Fruit fly (Drosophila melanogaster) whole organism, adult: ENCODE measurements around the gene CG13678.
"Not testable (repeated sequence)": the region's sequence is repeated elsewhere in the genome, so short reads cannot be mapped to it uniquely, and the experiment has no call there.

Experiments
- CG11617 ChIP-seq: fragments of 200-800 bp; sonication (Bioruptor generic); optimal IDR thresholded peaks from 2 replicates; lab custom pipeline; 2017; ENCODE audit warnings: mild to moderate bottlenecking, missing biosample characterization, missing genetic modification reagents, missing genetic modification characterization
- CG12768 ChIP-seq: fragments of 200-800 bp; sonication (Bioruptor generic); optimal IDR thresholded peaks from 2 replicates; lab custom pipeline; 2017; ENCODE audit warnings: missing biosample characterization, missing genetic modification characterization, mild to moderate bottlenecking, moderate library complexity, missing genetic modification reagents
- CG14711 ChIP-seq: fragments of 200-800 bp; sonication (Bioruptor generic); optimal IDR thresholded peaks from 2 replicates; lab custom pipeline; 2018; ENCODE audit warnings: missing biosample characterization, mild to moderate bottlenecking, missing genetic modification characterization, moderate library complexity
- CG1620 ChIP-seq: fragments of 200-800 bp; sonication (Bioruptor generic); optimal IDR thresholded peaks from 2 replicates; lab custom pipeline; 2016; ENCODE audit warnings: missing biosample characterization, missing genetic modification characterization
- CG33017 ChIP-seq: fragments of 200-800 bp; sonication (Bioruptor generic); optimal IDR thresholded peaks from 2 replicates; lab custom pipeline; 2018; ENCODE audit warnings: missing biosample characterization, mild to moderate bottlenecking, missing genetic modification characterization, moderate library complexity
- CG5204 ChIP-seq: fragments of 200-800 bp; sonication (Bioruptor generic); optimal IDR thresholded peaks from 2 replicates; lab custom pipeline; 2016; ENCODE audit warnings: missing biosample characterization, missing genetic modification characterization
- CG7045 ChIP-seq: fragments of 200-800 bp; sonication (Bioruptor generic); optimal IDR thresholded peaks from 2 replicates; lab custom pipeline; 2017; ENCODE audit warnings: missing biosample characterization, mild to moderate bottlenecking, missing genetic modification characterization
- CG7101 ChIP-seq: fragments of 200-800 bp; sonication (Bioruptor generic); optimal IDR thresholded peaks from 2 replicates; lab custom pipeline; 2018; ENCODE audit warnings: missing biosample characterization, mild to moderate bottlenecking, missing genetic modification characterization, moderate library complexity
- Clk ChIP-seq: fragments of 200-800 bp; sonication (Bioruptor generic); optimal IDR thresholded peaks from 2 replicates; lab custom pipeline; 2017; ENCODE audit warnings: missing biosample characterization, missing genetic modification characterization
- Crg-1 ChIP-seq: fragments of 200-800 bp; sonication (Bioruptor generic); optimal IDR thresholded peaks from 2 replicates; lab custom pipeline; 2016; ENCODE audit warnings: missing biosample characterization, missing genetic modification characterization
- Hr96 ChIP-seq: fragments of 200-800 bp; sonication (Bioruptor generic); optimal IDR thresholded peaks from 2 replicates; lab custom pipeline; 2016; ENCODE audit warnings: missing biosample characterization, missing genetic modification characterization
- Mnt ChIP-seq: fragments of 200-800 bp; sonication (Bioruptor generic); optimal IDR thresholded peaks from 2 replicates; lab custom pipeline; 2016; ENCODE audit warnings: missing biosample characterization, mild to moderate bottlenecking, missing genetic modification characterization
- bab1 ChIP-seq: fragments of 200-800 bp; sonication (Bioruptor generic); optimal IDR thresholded peaks from 3 replicates; lab custom pipeline; 2019; ENCODE audit warnings: missing biosample characterization, mild to moderate bottlenecking, missing genetic modification characterization, moderate library complexity
- cic ChIP-seq: fragments of 200-800 bp; sonication (Bioruptor generic); optimal IDR thresholded peaks from 2 replicates; lab custom pipeline; 2017; ENCODE audit warnings: missing biosample characterization, mild to moderate bottlenecking, missing genetic modification characterization, moderate library complexity
- cnc ChIP-seq, 2 experiments: fragments of >200 bp; optimal IDR thresholded peaks; 2 replicates each; lab custom pipeline; 2017
- kay ChIP-seq: fragments of 200-800 bp; sonication (Bioruptor generic); peaks from one replicate; lab custom pipeline; 2016; ENCODE audit warnings: missing biosample characterization, missing genetic modification characterization, borderline replicate concordance
- ovo ChIP-seq: fragments of 200-800 bp; sonication (Bioruptor generic); optimal IDR thresholded peaks from 2 replicates; lab custom pipeline; 2016; ENCODE audit warnings: missing biosample characterization, missing genetic modification characterization
- pad ChIP-seq: fragments of 200-800 bp; sonication (Bioruptor generic); optimal IDR thresholded peaks from 3 replicates; lab custom pipeline; 2017; ENCODE audit warnings: missing biosample characterization, missing genetic modification characterization, mild to moderate bottlenecking, moderate library complexity, missing genetic modification reagents
- tj ChIP-seq: fragments of 200-800 bp; sonication (Bioruptor generic); optimal IDR thresholded peaks from 3 replicates; lab custom pipeline; 2017; ENCODE audit warnings: missing biosample characterization, mild to moderate bottlenecking, missing genetic modification characterization, moderate library complexity
- toe ChIP-seq: fragments of 200-800 bp; sonication (Bioruptor generic); optimal IDR thresholded peaks from 2 replicates; lab custom pipeline; 2016; ENCODE audit warnings: missing biosample characterization, missing genetic modification characterization

Gene CG13678

dm6 chr3L:8218883-8219282, 3.1 kb upstream of the CG13678 start, which contains the start of gene CG13674:
TSS of gene CG13674 (minus strand) at chr3L:8218983.
- TF ChIP-seq CG7045 (no peak), CG12768 (GFP tag; lab: Kevin White, UChicago) (no peak), Mnt (GFP tag; lab: Kevin White, UChicago) (no peak), tj (GFP tag; lab: Kevin White, UChicago) (no peak), Crg-1 (GFP tag; lab: Kevin White, UChicago) (no peak), CG5204 (no peak), CG7101 (tag; lab: Kevin White, UChicago) (no peak), CG33017 (tag; lab: Kevin White, UChicago) (no peak), bab1 (no peak), Clk (no peak), CG11617 (GFP tag; lab: Kevin White, UChicago) (no peak), CG14711 (tag; lab: Kevin White, UChicago) (no peak), Hr96 (GFP tag; lab: Kevin White, UChicago) (no peak)

dm6 chr3L:8219687-8220086, 2.3 kb upstream of the CG13678 start:
- TF ChIP-seq CG5204 (no peak), CG1620 (GFP tag; lab: Kevin White, UChicago) (no peak)

- TF ChIP-seq toe (GFP tag; lab: Kevin White, UChicago) (no peak), cic (GFP tag; lab: Kevin White, UChicago) (no peak), kay (no peak), ovo (no peak), CG7101 (tag; lab: Kevin White, UChicago) (no peak), CG33017 (tag; lab: Kevin White, UChicago) (no peak), Crg-1 (GFP tag; lab: Kevin White, UChicago) (no peak), CG5204 (no peak), CG11617 (GFP tag; lab: Kevin White, UChicago) (no peak), Mnt (GFP tag; lab: Kevin White, UChicago) (no peak), CG1620 (GFP tag; lab: Kevin White, UChicago) (no peak), cnc (optimal IDR thresholded peaks at IDR 0.05; lab: Kevin White, UChicago) (no peak), CG12768 (GFP tag; lab: Kevin White, UChicago) (no peak), CG7045 (no peak), pad (GFP tag; lab: Kevin White, UChicago) (no peak)
Observed at dm6 chr3L:8228924-8229323, 7.0 kb downstream of the CG13678 start, which contains the start of gene eIF4E3. TSS of gene eIF4E3 (plus strand) at chr3L:8229224.

- not testable (repeated sequence) for TF ChIP-seq CG7045; CG14711 (tag; lab: Kevin White, UChicago); ovo
Observed at dm6 chr3L:8238347-8238746, 16.4 kb downstream of the CG13678 start, which contains the start of gene Dscam4. TSS of gene Dscam4 (plus strand) at chr3L:8238647.

- TF ChIP-seq CG7045 (no peak), CG5204 (no peak), CG33017 (tag; lab: Kevin White, UChicago) (no peak), Mnt (GFP tag; lab: Kevin White, UChicago) (no peak), ovo (no peak), bab1 (no peak), pad (GFP tag; lab: Kevin White, UChicago) (no peak), CG7101 (tag; lab: Kevin White, UChicago) (no peak), CG11617 (GFP tag; lab: Kevin White, UChicago) (no peak), kay (no peak), tj (GFP tag; lab: Kevin White, UChicago) (no peak), toe (GFP tag; lab: Kevin White, UChicago) (no peak), CG1620 (GFP tag; lab: Kevin White, UChicago) (no peak), CG12768 (GFP tag; lab: Kevin White, UChicago) (no peak), cnc (optimal IDR thresholded peaks at IDR 0.05; lab: Kevin White, UChicago) (no peak), Clk (no peak), cic (GFP tag; lab: Kevin White, UChicago) (no peak), Crg-1 (GFP tag; lab: Kevin White, UChicago) (no peak), CG14711 (tag; lab: Kevin White, UChicago) (no peak), Hr96 (GFP tag; lab: Kevin White, UChicago) (no peak)
Observed at dm6 chr3L:8240501-8240900, 18.6 kb downstream of the CG13678 start, which contains the start of gene CG7213. TSS of gene CG7213 (minus strand) at chr3L:8240601.

- TF ChIP-seq Hr96 (GFP tag; lab: Kevin White, UChicago) (no peak), kay (no peak), ovo (no peak), pad (GFP tag; lab: Kevin White, UChicago) (no peak), CG1620 (GFP tag; lab: Kevin White, UChicago) (no peak), toe (GFP tag; lab: Kevin White, UChicago) (peak; percentile 23), cnc (optimal IDR thresholded peaks at IDR 0.05; lab: Kevin White, UChicago) (no peak), Mnt (GFP tag; lab: Kevin White, UChicago) (peak; percentile 29), Crg-1 (GFP tag; lab: Kevin White, UChicago) (no peak), tj (GFP tag; lab: Kevin White, UChicago) (no peak), cic (GFP tag; lab: Kevin White, UChicago) (peak; percentile 55), CG14711 (tag; lab: Kevin White, UChicago) (no peak), CG5204 (no peak), bab1 (no peak), CG12768 (GFP tag; lab: Kevin White, UChicago) (no peak), CG7045 (peak; percentile 29)
Observed at dm6 chr3L:8240932-8241331, 19.0 kb downstream of the CG13678 start.
